Worm (Caenorhabditis elegans) whole organism, L3 larva: ENCODE measurements around the gene dpyd-1.

Source experiments
- R02D3.7 ChIP-seq: fragments of 150-350 bp; optimal IDR thresholded peaks from 2 replicates; lab custom pipeline; 2014; ENCODE audit warnings: missing biosample characterization, missing genetic modification characterization
- ZK546.5 ChIP-seq: sonication (generic microtip); optimal IDR thresholded peaks from 2 replicates; lab custom pipeline; 2017; ENCODE audit warnings: missing biosample characterization, missing genetic modification characterization
- aly-2 ChIP-seq: fragments of 150-350 bp; optimal IDR thresholded peaks from 2 replicates; lab custom pipeline; 2014; ENCODE audit warnings: missing biosample characterization, missing genetic modification characterization
- ama-1 ChIP-seq: fragments of 150-350 bp; optimal IDR thresholded peaks from 2 replicates; lab custom pipeline; 2018
- ceh-16 ChIP-seq: sonication (generic microtip); optimal IDR thresholded peaks from 2 replicates; lab custom pipeline; 2017; ENCODE audit warnings: missing biosample characterization, missing genetic modification characterization
- ceh-28 ChIP-seq: fragments of 150-350 bp; optimal IDR thresholded peaks from 2 replicates; lab custom pipeline; 2014; ENCODE audit warnings: missing biosample characterization, missing genetic modification reagents, missing genetic modification characterization
- ceh-82 ChIP-seq: fragments of 150-350 bp; optimal IDR thresholded peaks from 2 replicates; lab custom pipeline; 2014; ENCODE audit warnings: missing biosample characterization, missing genetic modification characterization
- ceh-9 ChIP-seq: sonication (generic microtip); optimal IDR thresholded peaks from 2 replicates; lab custom pipeline; 2018; ENCODE audit warnings: missing biosample characterization, missing genetic modification characterization
- daf-12 ChIP-seq: fragments of 150-350 bp; optimal IDR thresholded peaks from 2 replicates; lab custom pipeline; 2014; ENCODE audit warnings: missing biosample characterization, missing genetic modification reagents, missing genetic modification characterization
- egl-27 ChIP-seq: sonication (generic microtip); optimal IDR thresholded peaks from 4 replicates; lab custom pipeline; 2017; ENCODE audit warnings: missing biosample characterization, missing genetic modification reagents, missing genetic modification characterization
- egl-5 ChIP-seq: fragments of 150-350 bp; optimal IDR thresholded peaks from 2 replicates; lab custom pipeline; 2017; ENCODE audit warnings: missing biosample characterization, missing genetic modification reagents, missing genetic modification characterization, inconsistent platforms
- elt-1 ChIP-seq: fragments of 150-350 bp; optimal IDR thresholded peaks from 2 replicates; lab custom pipeline; 2014; ENCODE audit warnings: missing biosample characterization, missing genetic modification characterization
- elt-2 ChIP-seq: sonication (generic microtip); optimal IDR thresholded peaks from 2 replicates; lab custom pipeline; 2016; ENCODE audit warnings: missing genetic modification reagents, mild to moderate bottlenecking, missing genetic modification characterization, missing compliant biosample characterization
- elt-3 ChIP-seq, 3 experiments: fragments of 150-350 bp in 1 of 3; sonication (generic microtip) in 2 of 3; optimal IDR thresholded peaks; 2 replicates in 2 of 3; 4 replicates in 1 of 3; lab custom pipeline; 2014 to 2017; ENCODE audit warnings: missing biosample characterization in 3 of 3, missing genetic modification characterization in 3 of 3
- eor-1 ChIP-seq, 2 experiments: fragments of 150-350 bp; optimal IDR thresholded peaks; 2 replicates each; lab custom pipeline; 2014 to 2018; ENCODE audit warnings: missing biosample characterization in 2 of 2, missing genetic modification characterization in 2 of 2
- fkh-10 ChIP-seq: sonication (generic microtip); optimal IDR thresholded peaks from 2 replicates; lab custom pipeline; 2017; ENCODE audit warnings: missing biosample characterization, missing genetic modification reagents, missing genetic modification characterization
- fkh-2 ChIP-seq: fragments of 150-350 bp; optimal IDR thresholded peaks from 2 replicates; lab custom pipeline; 2014; ENCODE audit warnings: missing biosample characterization, missing genetic modification reagents, missing genetic modification characterization
- fos-1 ChIP-seq: fragments of 150-350 bp; optimal IDR thresholded peaks from 2 replicates; lab custom pipeline; 2014; ENCODE audit warnings: missing biosample characterization, missing genetic modification characterization
- hmg-11 ChIP-seq: sonication (generic microtip); optimal IDR thresholded peaks from 2 replicates; lab custom pipeline; 2016; ENCODE audit warnings: missing genetic modification characterization, missing compliant biosample characterization
- jun-1 ChIP-seq: fragments of 150-350 bp; optimal IDR thresholded peaks from 2 replicates; lab custom pipeline; 2014; ENCODE audit warnings: missing biosample characterization, missing genetic modification reagents, missing genetic modification characterization
- lin-15B ChIP-seq: fragments of 150-350 bp; optimal IDR thresholded peaks from 2 replicates; lab custom pipeline; 2014; ENCODE audit warnings: missing biosample characterization, missing genetic modification characterization
- lin-39 ChIP-seq: fragments of 150-350 bp; optimal IDR thresholded peaks from 2 replicates; lab custom pipeline; 2018; ENCODE audit warnings: missing biosample characterization, missing genetic modification reagents, missing genetic modification characterization
- lsy-12 ChIP-seq: sonication (generic microtip); optimal IDR thresholded peaks from 2 replicates; lab custom pipeline; 2016; ENCODE audit warnings: mild to moderate bottlenecking, missing genetic modification characterization, missing compliant biosample characterization
- mdl-1 ChIP-seq: fragments of 150-350 bp; optimal IDR thresholded peaks from 2 replicates; lab custom pipeline; 2014; ENCODE audit warnings: missing biosample characterization, missing genetic modification characterization
- mml-1 ChIP-seq: fragments of 150-350 bp; sonication (generic microtip); optimal IDR thresholded peaks from 3 replicates; lab custom pipeline; 2014; ENCODE audit warnings: missing biosample characterization, missing genetic modification characterization
- nfya-1 ChIP-seq: sonication (generic microtip); optimal IDR thresholded peaks from 2 replicates; lab custom pipeline; 2017; ENCODE audit warnings: missing genetic modification characterization, mild to moderate bottlenecking, missing compliant biosample characterization, antibody characterized with exemption, moderate library complexity; ENCODE audit not compliant: insufficient read depth
- nhr-12 ChIP-seq: fragments of 150-350 bp; optimal IDR thresholded peaks from 2 replicates; lab custom pipeline; 2014; ENCODE audit warnings: missing biosample characterization, missing genetic modification characterization
- nhr-23 ChIP-seq: fragments of 150-350 bp; optimal IDR thresholded peaks from 2 replicates; lab custom pipeline; 2014; ENCODE audit warnings: missing biosample characterization, missing genetic modification reagents, missing genetic modification characterization
- nhr-237 ChIP-seq: fragments of 150-350 bp; optimal IDR thresholded peaks from 2 replicates; lab custom pipeline; 2014; ENCODE audit warnings: missing biosample characterization, missing genetic modification characterization
- nhr-25 ChIP-seq: sonication (generic microtip); optimal IDR thresholded peaks from 2 replicates; lab custom pipeline; 2017; ENCODE audit warnings: missing biosample characterization, missing genetic modification characterization
- nhr-28 ChIP-seq: fragments of 150-350 bp; optimal IDR thresholded peaks from 2 replicates; lab custom pipeline; 2014; ENCODE audit warnings: missing biosample characterization, missing genetic modification characterization
- nhr-43 ChIP-seq: sonication (generic microtip); optimal IDR thresholded peaks from 2 replicates; lab custom pipeline; 2016; ENCODE audit warnings: mild to moderate bottlenecking, missing genetic modification characterization, missing compliant biosample characterization; ENCODE audit not compliant: poor library complexity, severe bottlenecking
- nhr-67 ChIP-seq: fragments of 150-350 bp; optimal IDR thresholded peaks from 2 replicates; lab custom pipeline; 2014; ENCODE audit warnings: missing biosample characterization, missing genetic modification characterization
- nhr-76 ChIP-seq: fragments of 150-350 bp; sonication (generic microtip); optimal IDR thresholded peaks from 5 replicates; lab custom pipeline; 2014; ENCODE audit warnings: missing biosample characterization, missing genetic modification characterization
- nhr-77 ChIP-seq: fragments of 150-350 bp; optimal IDR thresholded peaks from 2 replicates; lab custom pipeline; 2014; ENCODE audit warnings: missing biosample characterization, missing genetic modification characterization
- pha-4 ChIP-seq: fragments of 150-350 bp; optimal IDR thresholded peaks from 2 replicates; lab custom pipeline; 2014; ENCODE audit warnings: missing biosample characterization, missing genetic modification reagents, missing genetic modification characterization
- pqm-1 ChIP-seq: fragments of 150-350 bp; optimal IDR thresholded peaks from 2 replicates; lab custom pipeline; 2017; ENCODE audit warnings: missing biosample characterization, missing genetic modification characterization, inconsistent platforms
- sea-2 ChIP-seq: fragments of 150-350 bp; sonication (generic microtip); optimal IDR thresholded peaks from 4 replicates; lab custom pipeline; 2014; ENCODE audit warnings: missing biosample characterization, missing genetic modification reagents, missing genetic modification characterization
- skn-1 ChIP-seq: fragments of 150-350 bp; optimal IDR thresholded peaks from 2 replicates; lab custom pipeline; 2014; ENCODE audit warnings: missing biosample characterization, missing genetic modification characterization
- snpc-4 ChIP-seq: fragments of 150-350 bp; optimal IDR thresholded peaks from 2 replicates; lab custom pipeline; 2014; ENCODE audit warnings: missing biosample characterization, missing genetic modification characterization
- tbx-2 ChIP-seq: sonication (generic microtip); optimal IDR thresholded peaks from 2 replicates; lab custom pipeline; 2016; ENCODE audit warnings: mild to moderate bottlenecking, missing genetic modification characterization, missing compliant biosample characterization
- unc-39 ChIP-seq: sonication (generic microtip); optimal IDR thresholded peaks from 4 replicates; lab custom pipeline; 2017; ENCODE audit warnings: missing biosample characterization, missing genetic modification characterization
- unc-62 ChIP-seq: fragments of 150-350 bp; sonication (generic microtip); optimal IDR thresholded peaks from 4 replicates; lab custom pipeline; 2014; ENCODE audit warnings: missing biosample characterization, missing genetic modification reagents, missing genetic modification characterization
- zag-1 ChIP-seq: fragments of 150-350 bp; optimal IDR thresholded peaks from 2 replicates; lab custom pipeline; 2014; ENCODE audit warnings: missing biosample characterization, missing genetic modification characterization
- ztf-11 ChIP-seq: fragments of 150-350 bp; optimal IDR thresholded peaks from 2 replicates; lab custom pipeline; 2014; ENCODE audit warnings: missing biosample characterization, missing genetic modification characterization
- ztf-4 ChIP-seq: fragments of 150-350 bp; optimal IDR thresholded peaks from 2 replicates; lab custom pipeline; 2014; ENCODE audit warnings: missing biosample characterization, missing genetic modification characterization

dpyd-1 gene

DNA sequence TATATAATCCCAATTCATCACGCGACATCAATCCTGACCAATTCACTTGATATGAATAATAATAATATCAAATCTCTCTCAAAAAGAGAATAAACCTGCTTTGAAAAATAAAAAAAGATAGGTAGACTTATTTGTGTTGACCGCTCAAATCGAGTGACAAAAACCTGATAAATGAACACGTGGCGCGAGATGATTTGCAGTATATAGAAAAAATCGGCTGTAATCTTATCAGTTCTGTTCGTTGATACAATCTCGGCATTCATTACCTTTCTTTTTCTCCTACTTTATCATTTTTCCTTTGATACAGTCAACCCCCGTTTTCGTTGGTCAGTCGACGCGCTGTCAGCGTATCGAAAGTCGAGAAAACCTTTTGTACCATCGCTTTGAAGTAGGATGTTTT lies 362 bp upstream of the dpyd-1 start:
- TF ChIP-seq fkh-10 (GFP tag; lab: Kevin White, UChicago): no peak
- TF ChIP-seq mml-1 (tag; lab: Kevin White, UChicago): no peak
- TF ChIP-seq nhr-23 (tag; lab: Kevin White, UChicago): no peak
- TF ChIP-seq unc-62: no peak
- no peak for TF ChIP-seq ama-1
- TF ChIP-seq R02D3.7 (tag; lab: Kevin White, UChicago): peak; percentile 9
- TF ChIP-seq zag-1 (tag; lab: Kevin White, UChicago): no peak
- no peak for TF ChIP-seq ceh-16 (tag; lab: Kevin White, UChicago)
- no peak for TF ChIP-seq mdl-1
- no peak for TF ChIP-seq tbx-2
- TF ChIP-seq jun-1 (tag; lab: Kevin White, UChicago): peak; percentile 57
- peak; percentile 26 to 92 (median 91) for TF ChIP-seq elt-3 (tag; optimal IDR thresholded peaks at IDR 0.05; lab: Kevin White, UChicago)
- peak; percentile 71 for TF ChIP-seq pqm-1 (tag; lab: Kevin White, UChicago)
- peak; percentile 38 for TF ChIP-seq nfya-1 (tag; lab: Kevin White, UChicago)
- TF ChIP-seq ztf-4 (tag; lab: Kevin White, UChicago): no peak
- TF ChIP-seq unc-39 (tag; lab: Kevin White, UChicago): no peak
- no peak for TF ChIP-seq aly-2 (tag; lab: Kevin White, UChicago)
- no peak for TF ChIP-seq nhr-76
- TF ChIP-seq elt-2: peak; percentile 96
- TF ChIP-seq fos-1 (tag; lab: Kevin White, UChicago): no peak
- TF ChIP-seq egl-5: no peak
- no peak for TF ChIP-seq daf-12 (tag; lab: Kevin White, UChicago)
- TF ChIP-seq hmg-11 (tag; lab: Kevin White, UChicago): no peak
- peak; percentile 64 for TF ChIP-seq nhr-43

DNA sequence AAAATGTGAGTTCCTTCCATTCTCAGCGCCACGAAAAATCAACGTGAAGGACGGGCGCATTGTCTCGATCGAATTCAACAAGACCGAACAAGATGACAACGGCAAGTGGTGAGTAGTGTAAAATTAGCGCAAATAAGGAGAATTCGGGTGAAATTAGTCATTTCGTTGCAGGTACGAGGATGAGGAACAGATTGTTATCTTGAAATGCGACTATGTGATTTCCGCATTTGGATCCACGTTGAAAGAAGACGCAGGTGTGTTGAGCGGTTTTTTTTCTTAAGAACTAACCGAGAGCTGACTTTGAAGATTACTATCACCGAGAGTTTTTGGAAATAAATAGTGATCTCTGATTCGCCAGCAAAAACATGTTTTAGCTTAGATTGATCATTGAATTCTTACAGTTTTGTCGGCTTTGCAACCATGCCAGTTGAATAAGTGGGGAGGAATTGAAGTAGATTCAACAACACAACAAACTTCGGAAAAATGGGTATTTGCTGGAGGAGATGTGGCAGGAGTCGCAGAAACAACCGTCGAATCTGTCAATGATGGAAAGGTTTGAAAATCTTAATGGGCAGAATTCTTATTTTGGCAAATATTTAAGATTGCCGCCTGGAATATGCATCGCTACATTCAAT lies 2.6 kb downstream of the dpyd-1 start:
- TF ChIP-seq egl-5: no peak
- peak; percentile 64 for TF ChIP-seq elt-1 (tag; lab: Kevin White, UChicago)
- peak; percentile 46 for TF ChIP-seq nhr-25 (tag; lab: Kevin White, UChicago)
- no peak for TF ChIP-seq jun-1 (tag; lab: Kevin White, UChicago)

DNA sequence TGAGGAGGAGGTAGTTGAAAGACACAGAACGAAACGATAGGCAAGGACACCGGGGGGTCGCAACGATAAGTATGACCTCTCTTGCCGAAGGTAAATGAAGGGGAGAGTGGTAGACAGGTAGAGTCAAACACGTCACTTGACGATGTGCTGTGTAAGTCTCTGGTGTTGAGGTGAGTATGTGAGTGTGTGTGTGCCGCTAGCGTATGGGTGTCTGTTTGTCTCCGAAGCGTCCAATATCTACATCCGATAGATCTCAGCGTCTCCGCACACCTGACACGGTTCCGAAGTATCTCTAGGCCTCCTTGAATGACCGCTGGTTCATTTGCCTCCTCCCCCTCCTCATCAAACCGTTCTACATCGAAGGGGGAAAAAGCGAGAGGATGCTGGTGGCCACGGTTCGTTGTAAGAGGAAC lies 7.5 kb downstream of the dpyd-1 start:
- TF ChIP-seq ama-1 (no peak), nhr-237 (tag; lab: Kevin White, UChicago) (no peak), lin-15B (tag; lab: Kevin White, UChicago) (peak; percentile 16), hmg-11 (tag; lab: Kevin White, UChicago) (peak; percentile 45), nhr-43 (peak; percentile 60), pha-4 (peak; percentile 82), nfya-1 (tag; lab: Kevin White, UChicago) (peak; percentile 67), elt-3 (tag; optimal IDR thresholded peaks at IDR 0.05; lab: Kevin White, UChicago) (peak in 1 of 3 experiments; percentile 63), unc-39 (tag; lab: Kevin White, UChicago) (no peak), lsy-12 (tag; lab: Kevin White, UChicago) (peak; percentile 7), snpc-4 (tag; lab: Kevin White, UChicago) (no peak), tbx-2 (peak; percentile 35), mdl-1 (no peak), jun-1 (tag; lab: Kevin White, UChicago) (peak; percentile 79), R02D3.7 (tag; lab: Kevin White, UChicago) (no peak), skn-1 (tag; lab: Kevin White, UChicago) (no peak), nhr-77 (tag; lab: Kevin White, UChicago) (no peak), egl-27 (tag; lab: Kevin White, UChicago) (peak; percentile 47), elt-1 (tag; lab: Kevin White, UChicago) (peak; percentile 9), unc-62 (no peak), ceh-82 (no peak), nhr-67 (tag; lab: Kevin White, UChicago) (no peak), ceh-9 (no peak), fkh-2 (tag; lab: Kevin White, UChicago) (no peak), aly-2 (tag; lab: Kevin White, UChicago) (no peak), fkh-10 (GFP tag; lab: Kevin White, UChicago) (no peak), lin-39 (tag; lab: Kevin White, UChicago) (peak; percentile 55), elt-2 (peak; percentile 67), nhr-28 (no peak), ceh-16 (tag; lab: Kevin White, UChicago) (no peak), ztf-4 (tag; lab: Kevin White, UChicago) (no peak), sea-2 (GFP tag; lab: Kevin White, UChicago) (no peak), nhr-23 (tag; lab: Kevin White, UChicago) (peak; percentile 74), nhr-25 (tag; lab: Kevin White, UChicago) (peak; percentile 99), eor-1 (tag; optimal IDR thresholded peaks at IDR 0.05; lab: Kevin White, UChicago) (no peak), ceh-28 (tag; lab: Kevin White, UChicago) (peak; percentile 65), mml-1 (tag; lab: Kevin White, UChicago) (no peak), nhr-76 (no peak), ztf-11 (tag; lab: Kevin White, UChicago) (no peak), ZK546.5 (tag; lab: Kevin White, UChicago) (no peak), nhr-12 (tag; lab: Kevin White, UChicago) (no peak), zag-1 (tag; lab: Kevin White, UChicago) (no peak), fos-1 (tag; lab: Kevin White, UChicago) (no peak)
